Worm (Caenorhabditis elegans): ENCODE data around the gene srx-58.

DNA sequence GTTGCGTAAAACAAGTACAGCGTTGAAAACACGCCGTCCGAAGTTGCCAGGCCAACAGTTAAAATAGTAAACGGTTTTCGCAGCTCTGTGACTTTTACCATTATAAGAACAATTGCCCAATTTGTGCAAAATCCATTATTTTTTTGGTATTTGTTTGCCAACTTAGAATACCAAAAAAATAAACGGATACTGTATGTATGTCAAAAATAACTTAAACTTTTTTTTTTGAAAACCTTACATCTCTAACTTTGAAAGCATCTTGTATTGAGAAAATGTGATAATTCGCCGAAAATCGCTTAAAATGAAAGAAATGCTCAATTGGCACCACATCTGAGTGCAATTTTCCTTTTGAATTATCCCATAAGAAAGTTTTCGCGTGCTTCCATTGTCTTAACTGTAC is 46.3 kb downstream of the srx-58 start, which contains the start of gene fbxa-199:
- TF ChIP-seq egrh-3 (GFP tag; IDR thresholded peaks at IDR 0.05) (no peak), madf-6 (GFP tag; IDR thresholded peaks at IDR 0.05) (no peak), bed-2 (GFP tag; IDR thresholded peaks at IDR 0.05) (no peak), F49E8.2 (tag; optimal IDR thresholded peaks at IDR 0.05; ENCODE audit: insufficient read depth) (no peak), snpc-1.1 (tag; optimal IDR thresholded peaks at IDR 0.05; ENCODE audit: insufficient read depth) (no peak), hmg-1.2 (GFP tag; IDR thresholded peaks at IDR 0.05) (no peak), F55B11.4 (tag; optimal IDR thresholded peaks at IDR 0.05; ENCODE audit: borderline replicate concordance, insufficient read depth) (no peak), lin-35 (GFP tag; optimal IDR thresholded peaks at IDR 0.05) (no peak), tbx-9 (tag; optimal IDR thresholded peaks at IDR 0.05; ENCODE audit: borderline replicate concordance) (no peak), hrde-1 (tag; optimal IDR thresholded peaks at IDR 0.05; ENCODE audit: borderline replicate concordance) (no peak), xnd-1 (tag; optimal IDR thresholded peaks at IDR 0.05) (no peak), K11D2.4 (GFP tag; IDR thresholded peaks at IDR 0.05) (no peak)

Data from whole organism, young adult.